Fruit fly (Drosophila melanogaster) whole organism, embryonic: Measurements from ENCODE around the gene LpR2.

Source experiments
- Atf3 ChIP-seq: fragments of 200-800 bp; sonication (Bioruptor generic); optimal IDR thresholded peaks from 3 replicates; lab custom pipeline; 2016; ENCODE audit warnings: missing biosample characterization, missing genetic modification characterization
- CG2202 ChIP-seq: fragments of 200-800 bp; sonication (Bioruptor generic); optimal IDR thresholded peaks from 2 replicates; lab custom pipeline; 2018; ENCODE audit warnings: missing biosample characterization, mild to moderate bottlenecking, missing genetic modification characterization
- CG31388 ChIP-seq: fragments of 200-800 bp; sonication (Bioruptor generic); optimal IDR thresholded peaks from 2 replicates; lab custom pipeline; 2016; ENCODE audit warnings: missing biosample characterization, missing genetic modification characterization
- CrebB ChIP-seq: fragments of 200-800 bp; sonication (Bioruptor generic); optimal IDR thresholded peaks from 3 replicates; lab custom pipeline; 2018; ENCODE audit warnings: missing biosample characterization, mild to moderate bottlenecking, missing genetic modification characterization
- Hmx ChIP-seq: fragments of 200-800 bp; sonication (Bioruptor generic); optimal IDR thresholded peaks from 2 replicates; lab custom pipeline; 2016; ENCODE audit warnings: missing biosample characterization, missing genetic modification characterization
- Hr78 ChIP-seq, 2 experiments: fragments of 200-800 bp in 1 of 2; fragments of >200 bp in 1 of 2; sonication (Bioruptor generic) in 1 of 2; optimal IDR thresholded peaks; 2 replicates each; lab custom pipeline; 2017 to 2019; ENCODE audit warnings: missing biosample characterization in 2 of 2, missing genetic modification characterization in 2 of 2, mild to moderate bottlenecking in 1 of 2, moderate library complexity in 1 of 2
- MBD-R2 ChIP-seq: fragments of 200-800 bp; sonication (Bioruptor generic); IDR thresholded peaks from 2 replicates; pipeline ENCODE4 v1.3.6; 2022; ENCODE audit warnings: missing biosample characterization, missing genetic modification characterization
- Mad ChIP-seq: fragments of 200-800 bp; sonication (Bioruptor generic); optimal IDR thresholded peaks from 2 replicates; lab custom pipeline; 2016; ENCODE audit warnings: missing biosample characterization, missing genetic modification characterization
- crp ChIP-seq, 2 experiments: fragments of 200-800 bp; sonication (Bioruptor generic); optimal IDR thresholded peaks; 2 replicates in 1 of 2; 3 replicates in 1 of 2; lab custom pipeline; 2017; ENCODE audit warnings: missing biosample characterization in 2 of 2, missing genetic modification characterization in 2 of 2, mild to moderate bottlenecking in 1 of 2, moderate library complexity in 1 of 2
- mam ChIP-seq: fragments of 200-800 bp; sonication (Bioruptor generic); optimal IDR thresholded peaks from 3 replicates; lab custom pipeline; 2016; ENCODE audit warnings: missing biosample characterization, missing genetic modification characterization
- phol ChIP-seq: fragments of 200-800 bp; sonication (Bioruptor generic); optimal IDR thresholded peaks from 3 replicates; lab custom pipeline; 2018; ENCODE audit warnings: missing biosample characterization, mild to moderate bottlenecking, missing genetic modification characterization, moderate library complexity
- ttk ChIP-seq: fragments of 200-800 bp; sonication (Bioruptor generic); IDR thresholded peaks from 2 replicates; pipeline ENCODE4 v2.1.2; 2022; ENCODE audit warnings: missing biosample characterization, missing genetic modification characterization
- vvl ChIP-seq: fragments of 200-800 bp; sonication (Bioruptor generic); IDR thresholded peaks from 2 replicates; pipeline ENCODE4 v1.3.6; 2022; ENCODE audit warnings: missing biosample characterization, missing genetic modification characterization

dm6 chr3R:25777098-25777497, 36.8 kb upstream of the LpR2 start, which contains the start of gene CG17195:
- no peak for TF ChIP-seq Mad (GFP tag; lab: Kevin White, UChicago)
- no peak for TF ChIP-seq crp (GFP tag; optimal IDR thresholded peaks at IDR 0.05; lab: Kevin White, UChicago)
- TF ChIP-seq mam (GFP tag; lab: Kevin White, UChicago) = no peak
- TF ChIP-seq Hmx (GFP tag; lab: Kevin White, UChicago) = no peak
- TF ChIP-seq CG2202 (tag; lab: Kevin White, UChicago) = no peak
- no peak for TF ChIP-seq phol
- no peak for TF ChIP-seq CG31388 (GFP tag; lab: Kevin White, UChicago)
- no peak for TF ChIP-seq Hr78 (GFP tag; optimal IDR thresholded peaks at IDR 0.05; lab: Kevin White, UChicago)
- TF ChIP-seq MBD-R2 (GFP tag; lab: Robert Waterston, UW) = no peak
- TF ChIP-seq ttk (GFP tag; lab: Robert Waterston, UW) = no peak
- no peak for TF ChIP-seq CrebB (tag; lab: Kevin White, UChicago)
- TF ChIP-seq vvl = no peak
- TF ChIP-seq Atf3 (GFP tag; lab: Kevin White, UChicago) = no peak
